Worm (Caenorhabditis elegans): ENCODE data around the gene Y22F5A.11.

DNA sequence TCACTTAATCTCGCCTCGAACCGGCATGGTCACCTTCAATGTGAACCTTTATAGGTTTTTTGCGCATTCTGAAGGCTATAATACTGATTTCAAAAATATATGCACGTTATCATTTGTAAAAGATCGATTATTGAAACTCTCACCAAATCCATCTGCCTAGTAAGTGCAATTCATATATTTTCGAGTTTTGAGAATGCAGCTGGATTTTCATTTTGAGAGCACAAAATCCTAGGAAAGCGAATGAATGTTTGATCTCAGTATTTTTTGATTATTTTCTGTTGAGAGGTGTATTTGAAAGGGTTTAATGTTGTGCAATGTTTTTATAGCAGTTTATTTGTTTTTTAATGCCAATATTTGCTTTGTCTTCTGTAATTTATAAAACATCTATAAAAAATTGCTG is 592 bp upstream of the Y22F5A.11 start:
- TF ChIP-seq him-1 (tag; optimal IDR thresholded peaks at IDR 0.05) (no peak), W03F9.2 (tag; optimal IDR thresholded peaks at IDR 0.05) (no peak), dao-5 (tag; optimal IDR thresholded peaks at IDR 0.05) (no peak)

Data from whole organism, L4/young adult.